Fruit fly (Drosophila melanogaster) whole organism, embryonic: ENCODE measurements around the gene CG13239.
A peak's percentile ranks its signal among the peaks of the same experiment; 100 is the strongest.

Source experiments
- Adf1 ChIP-seq: fragments of 200-800 bp; sonication (Bioruptor generic); IDR thresholded peaks from 2 replicates; pipeline ENCODE4 v1.3.6; 2022; ENCODE audit warnings: missing biosample characterization, missing genetic modification characterization
- Atf-2 ChIP-seq: fragments of 200-800 bp; sonication (Bioruptor generic); optimal IDR thresholded peaks from 2 replicates; lab custom pipeline; 2016; ENCODE audit warnings: missing biosample characterization, missing genetic modification characterization
- Atf6 ChIP-seq: fragments of 200-800 bp; sonication (Bioruptor generic); IDR thresholded peaks from 2 replicates; pipeline ENCODE4 v1.3.6; 2022; ENCODE audit warnings: missing biosample characterization, missing genetic modification characterization
- B-H2 ChIP-seq: fragments of 200-800 bp; sonication (Bioruptor generic); optimal IDR thresholded peaks from 2 replicates; lab custom pipeline; 2018; ENCODE audit warnings: missing biosample characterization, mild to moderate bottlenecking, missing genetic modification characterization
- Bgb ChIP-seq: fragments of 200-800 bp; sonication (Bioruptor generic); IDR thresholded peaks from 2 replicates; pipeline ENCODE4 v1.3.6; 2022; ENCODE audit warnings: missing biosample characterization, missing genetic modification characterization; ENCODE audit not compliant: partially characterized antibody
- CG1024 ChIP-seq: fragments of 200-800 bp; sonication (Bioruptor generic); IDR thresholded peaks from 2 replicates; pipeline ENCODE4 v1.3.6; 2022; ENCODE audit warnings: missing biosample characterization, missing genetic modification characterization
- CG10654 ChIP-seq: fragments of 200-800 bp; sonication (Bioruptor generic); optimal IDR thresholded peaks from 2 replicates; lab custom pipeline; 2016; ENCODE audit warnings: missing biosample characterization, missing genetic modification characterization
- CG11723 ChIP-seq: fragments of 200-800 bp; sonication (Bioruptor generic); optimal IDR thresholded peaks from 2 replicates; lab custom pipeline; 2017; ENCODE audit warnings: missing biosample characterization, mild to moderate bottlenecking, missing genetic modification characterization
- CG13296 ChIP-seq: fragments of 200-800 bp; sonication (Bioruptor generic); optimal IDR thresholded peaks from 3 replicates; lab custom pipeline; 2018; ENCODE audit warnings: missing biosample characterization, mild to moderate bottlenecking, missing genetic modification characterization
- CG16815 ChIP-seq: fragments of 200-800 bp; sonication (Bioruptor generic); optimal IDR thresholded peaks from 3 replicates; lab custom pipeline; 2017; ENCODE audit warnings: missing biosample characterization, mild to moderate bottlenecking, missing genetic modification characterization
- CG3065 ChIP-seq: fragments of 200-800 bp; sonication (Bioruptor generic); optimal IDR thresholded peaks from 2 replicates; lab custom pipeline; 2016; ENCODE audit warnings: missing biosample characterization, missing genetic modification characterization
- CG6791 ChIP-seq: fragments of 200-800 bp; sonication (Bioruptor generic); IDR thresholded peaks from 3 replicates; pipeline ENCODE4 v1.3.6; 2022; ENCODE audit warnings: missing biosample characterization, missing genetic modification characterization; ENCODE audit not compliant: partially characterized antibody
- CG6813 ChIP-seq: fragments of 200-800 bp; sonication (Bioruptor generic); optimal IDR thresholded peaks from 2 replicates; lab custom pipeline; 2017; ENCODE audit warnings: missing biosample characterization, missing genetic modification characterization, mild to moderate bottlenecking, moderate library complexity, missing genetic modification reagents
- CG9932 ChIP-seq: fragments of 200-800 bp; sonication (Bioruptor generic); IDR thresholded peaks from 2 replicates; pipeline ENCODE4 v1.3.6; 2022; ENCODE audit warnings: missing biosample characterization, missing genetic modification characterization
- CTCF ChIP-seq: fragments of 200-800 bp; sonication (Bioruptor generic); optimal IDR thresholded peaks from 2 replicates; lab custom pipeline; 2017; ENCODE audit warnings: missing biosample characterization, mild to moderate bottlenecking, missing genetic modification characterization, moderate library complexity
- Camta ChIP-seq: fragments of 200-800 bp; sonication (Bioruptor generic); optimal IDR thresholded peaks from 2 replicates; lab custom pipeline; 2016; ENCODE audit warnings: missing biosample characterization, missing genetic modification characterization
- Dp ChIP-seq: fragments of 200-800 bp; sonication (Bioruptor generic); optimal IDR thresholded peaks from 2 replicates; lab custom pipeline; 2018; ENCODE audit warnings: missing biosample characterization, mild to moderate bottlenecking, missing genetic modification characterization, moderate library complexity
- Dref ChIP-seq: fragments of 200-800 bp; sonication (Bioruptor generic); IDR thresholded peaks from 2 replicates; pipeline ENCODE4 v1.3.6; 2022; ENCODE audit warnings: missing biosample characterization, missing genetic modification characterization
- Ets65A ChIP-seq: fragments of 200-800 bp; sonication (Bioruptor generic); peaks from one replicate; lab custom pipeline; 2016; ENCODE audit warnings: missing biosample characterization, missing genetic modification characterization
- HLH4C ChIP-seq: fragments of 200-800 bp; sonication (Bioruptor generic); IDR thresholded peaks from 3 replicates; pipeline ENCODE4 v1.3.6; 2022; ENCODE audit warnings: missing biosample characterization, missing genetic modification characterization; ENCODE audit not compliant: partially characterized antibody
- Hr39 ChIP-seq: fragments of >200 bp; optimal IDR thresholded peaks from 2 replicates; lab custom pipeline; 2017
- Hsf ChIP-seq: fragments of 200-800 bp; sonication (Bioruptor generic); optimal IDR thresholded peaks from 3 replicates; lab custom pipeline; 2016; ENCODE audit warnings: missing biosample characterization, missing genetic modification characterization
- NC2α ChIP-seq: fragments of 200-800 bp; sonication (Bioruptor generic); optimal IDR thresholded peaks from 2 replicates; lab custom pipeline; 2016; ENCODE audit warnings: missing biosample characterization, missing genetic modification characterization
- Scr ChIP-seq: fragments of 200-800 bp; sonication (Bioruptor generic); IDR thresholded peaks from 2 replicates; pipeline ENCODE4 v1.3.6; 2022; ENCODE audit warnings: missing biosample characterization, missing genetic modification characterization; ENCODE audit not compliant: partially characterized antibody
- Spps ChIP-seq: fragments of 200-800 bp; sonication (Bioruptor generic); optimal IDR thresholded peaks from 2 replicates; lab custom pipeline; 2018; ENCODE audit warnings: missing biosample characterization, mild to moderate bottlenecking, missing genetic modification characterization
- cato ChIP-seq: fragments of 200-800 bp; sonication (Bioruptor generic); optimal IDR thresholded peaks from 2 replicates; lab custom pipeline; 2016; ENCODE audit warnings: missing biosample characterization, missing genetic modification characterization, borderline replicate concordance
- corto ChIP-seq: fragments of 200-800 bp; sonication (Bioruptor generic); optimal IDR thresholded peaks from 2 replicates; lab custom pipeline; 2016; ENCODE audit warnings: missing biosample characterization, mild to moderate bottlenecking, missing genetic modification characterization, moderate library complexity
- crol ChIP-seq: fragments of 200-800 bp; sonication (Bioruptor generic); IDR thresholded peaks from 2 replicates; pipeline ENCODE4 v1.3.6; 2022; ENCODE audit warnings: missing biosample characterization, missing genetic modification characterization
- cwo ChIP-seq: fragments of 200-800 bp; sonication (Bioruptor generic); optimal IDR thresholded peaks from 3 replicates; lab custom pipeline; 2017; ENCODE audit warnings: missing biosample characterization, missing genetic modification characterization, mild to moderate bottlenecking, moderate library complexity, missing genetic modification reagents
- ems ChIP-seq: fragments of 200-800 bp; sonication (Bioruptor generic); optimal IDR thresholded peaks from 3 replicates; lab custom pipeline; 2016; ENCODE audit warnings: missing biosample characterization, missing genetic modification characterization
- fru ChIP-seq: fragments of >200 bp; optimal IDR thresholded peaks from 2 replicates; lab custom pipeline; 2017
- gem ChIP-seq: fragments of 200-800 bp; sonication (Bioruptor generic); optimal IDR thresholded peaks from 2 replicates; lab custom pipeline; 2019; ENCODE audit warnings: missing biosample characterization, mild to moderate bottlenecking, missing genetic modification characterization, moderate library complexity
- gt ChIP-seq: fragments of 200-800 bp; sonication (Bioruptor generic); IDR thresholded peaks from 2 replicates; pipeline ENCODE4 v1.3.6; 2022; ENCODE audit warnings: missing biosample characterization, missing genetic modification characterization
- luna ChIP-seq: fragments of 200-800 bp; sonication (Bioruptor generic); optimal IDR thresholded peaks from 2 replicates; lab custom pipeline; 2016; ENCODE audit warnings: missing biosample characterization, missing genetic modification characterization
- mam ChIP-seq: fragments of 200-800 bp; sonication (Bioruptor generic); optimal IDR thresholded peaks from 3 replicates; lab custom pipeline; 2016; ENCODE audit warnings: missing biosample characterization, missing genetic modification characterization
- otp ChIP-seq: fragments of 200-800 bp; sonication (Bioruptor generic); IDR thresholded peaks from 3 replicates; pipeline ENCODE4, ENCODE4 v1.3.6; 2022; ENCODE audit warnings: missing biosample characterization, missing genetic modification characterization
- run ChIP-seq: fragments of 200-800 bp; sonication (Bioruptor generic); optimal IDR thresholded peaks from 3 replicates; lab custom pipeline; 2018; ENCODE audit warnings: missing biosample characterization, mild to moderate bottlenecking, missing genetic modification characterization
- seq ChIP-seq: fragments of 200-800 bp; sonication (Bioruptor generic); IDR thresholded peaks from 2 replicates; pipeline ENCODE4 v1.3.6; 2022; ENCODE audit warnings: missing biosample characterization, missing genetic modification characterization
- sim ChIP-seq: fragments of 200-800 bp; sonication (Bioruptor generic); IDR thresholded peaks from 2 replicates; pipeline ENCODE4 v1.3.6; 2022; ENCODE audit warnings: missing biosample characterization, missing genetic modification characterization
- slp2 ChIP-seq: fragments of 200-800 bp; sonication (Bioruptor generic); optimal IDR thresholded peaks from 2 replicates; lab custom pipeline; 2016; ENCODE audit warnings: missing biosample characterization, missing genetic modification characterization
- sna ChIP-seq: fragments of 200-800 bp; sonication (Bioruptor generic); IDR thresholded peaks from 2 replicates; pipeline ENCODE4 v1.3.6; 2022; ENCODE audit warnings: missing biosample characterization, missing genetic modification characterization; ENCODE audit not compliant: partially characterized antibody
- sqz ChIP-seq: fragments of 200-800 bp; sonication (Bioruptor generic); optimal IDR thresholded peaks from 3 replicates; lab custom pipeline; 2018; ENCODE audit warnings: missing biosample characterization, mild to moderate bottlenecking, missing genetic modification characterization
- tll ChIP-seq, 2 experiments: fragments of 200-800 bp in 1 of 2; fragments of >200 bp in 1 of 2; sonication (Bioruptor generic) in 1 of 2; optimal IDR thresholded peaks; 2 replicates each; lab custom pipeline; 2017 to 2019; ENCODE audit warnings: missing biosample characterization in 2 of 2, missing genetic modification characterization in 2 of 2, mild to moderate bottlenecking in 1 of 2, moderate library complexity in 1 of 2
- tna ChIP-seq: fragments of 200-800 bp; sonication (Bioruptor generic); IDR thresholded peaks from 2 replicates; pipeline ENCODE4 v1.3.6; 2022; ENCODE audit warnings: missing biosample characterization, missing genetic modification characterization; ENCODE audit not compliant: partially characterized antibody
- unc-4 ChIP-seq: fragments of 200-800 bp; sonication (Bioruptor generic); IDR thresholded peaks from 2 replicates; pipeline ENCODE4 v1.3.6; 2022; ENCODE audit warnings: missing biosample characterization, missing genetic modification characterization; ENCODE audit not compliant: partially characterized antibody
- usp ChIP-seq: fragments of >200 bp; optimal IDR thresholded peaks from 2 replicates; lab custom pipeline; 2017; ENCODE audit warnings: missing biosample characterization, missing genetic modification characterization
- vfl ChIP-seq: fragments of 200-800 bp; sonication (Bioruptor generic); optimal IDR thresholded peaks from 2 replicates; lab custom pipeline; 2016; ENCODE audit warnings: missing biosample characterization, missing genetic modification characterization
- zf30C ChIP-seq: fragments of 200-800 bp; sonication (Bioruptor generic); optimal IDR thresholded peaks from 3 replicates; lab custom pipeline; 2018; ENCODE audit warnings: missing biosample characterization, mild to moderate bottlenecking, missing genetic modification characterization

CG13239 gene

dm6 chr3L:22822544-22823175, 37.9 kb upstream of the CG13239 start (continued):
- TF ChIP-seq gem (tag; lab: Kevin White, UChicago) (no peak), sna (GFP tag; lab: Robert Waterston, UW) (no peak), CG3065 (GFP tag; lab: Kevin White, UChicago) (no peak), sim (GFP tag; lab: Robert Waterston, UW) (no peak), B-H2 (peak; percentile 51), Atf6 (GFP tag; lab: Robert Waterston, UW) (peak; percentile 46), Spps (tag; lab: Kevin White, UChicago) (no peak), Dref (GFP tag; lab: Robert Waterston, UW) (no peak), slp2 (GFP tag; lab: Kevin White, UChicago) (no peak), Dp (GFP tag; lab: Kevin White, UChicago) (no peak)

dm6 chr3L:22823230-22823629, 37.4 kb upstream of the CG13239 start:
- TF ChIP-seq Camta (GFP tag; lab: Kevin White, UChicago) (no peak), crol (GFP tag; lab: Robert Waterston, UW) (0 out of 2 replicates have a peak, but pooled peaks have one; percentile 11), tll (GFP tag; optimal IDR thresholded peaks at IDR 0.05; lab: Kevin White, UChicago) (no peak), vfl (GFP tag; lab: Kevin White, UChicago) (no peak), Ets65A (GFP tag; lab: Kevin White, UChicago) (peak; percentile 1), HLH4C (GFP tag; lab: Robert Waterston, UW) (0 out of 3 replicates have a peak, but pooled peaks have one; percentile 13), corto (GFP tag; lab: Kevin White, UChicago) (peak; percentile 33)

dm6 chr3L:22824668-22825192, 35.9 kb upstream of the CG13239 start:
- TF ChIP-seq CG11723 (GFP tag; lab: Kevin White, UChicago) (no peak), sqz (GFP tag; lab: Kevin White, UChicago) (peak; percentile 69), NC2α (GFP tag; lab: Kevin White, UChicago) (no peak), Atf-2 (no peak), gt (no peak), zf30C (no peak), cwo (GFP tag; lab: Kevin White, UChicago) (peak; percentile 17), CG1024 (GFP tag; lab: Robert Waterston, UW) (no peak), CG16815 (no peak), CTCF (no peak), fru (lab: Kevin White, UChicago) (no peak), run (tag; lab: Kevin White, UChicago) (no peak), otp (no peak), CG10654 (GFP tag; lab: Kevin White, UChicago) (no peak), CG13296 (GFP tag; lab: Kevin White, UChicago) (peak; percentile 19), tna (GFP tag; lab: Robert Waterston, UW) (no peak), Bgb (GFP tag; lab: Robert Waterston, UW) (peak; percentile 30; the same call in 1 of the 2 replicates), CG9932 (GFP tag; lab: Robert Waterston, UW) (0 out of 2 replicates have a peak, but pooled peaks have one; percentile 14), luna (GFP tag; lab: Kevin White, UChicago) (no peak), Scr (no peak), CG6813 (GFP tag; lab: Kevin White, UChicago) (no peak), unc-4 (GFP tag; lab: Robert Waterston, UW) (no peak), mam (no peak), ems (GFP tag; lab: Kevin White, UChicago) (no peak), CG6791 (no peak), cato (GFP tag; lab: Kevin White, UChicago) (no peak), seq (GFP tag; lab: Robert Waterston, UW) (peak; percentile 33; the same call in 1 of the 2 replicates), Hr39 (no peak), Adf1 (peak; percentile 95), usp (GFP tag; lab: Kevin White, UChicago) (no peak), Hsf (no peak)
